Worm (Caenorhabditis elegans) whole organism, midembryonic: ENCODE measurements around the gene dat-1.

Source experiments
- T22C8.4 ChIP-seq: fragments of 200-800 bp; sonication (Bioruptor generic); IDR thresholded peaks from 2 replicates; pipeline ENCODE4 v1.3.6; 2022; ENCODE audit warnings: missing genetic modification characterization, missing compliant biosample characterization
- cog-1 ChIP-seq: sonication (generic microtip); optimal IDR thresholded peaks from 2 replicates; lab custom pipeline; 2016; ENCODE audit warnings: missing genetic modification characterization, missing compliant biosample characterization
- flt-1 ChIP-seq: fragments of 200-800 bp; sonication (Bioruptor generic); IDR thresholded peaks from 2 replicates; pipeline ENCODE4 v1.3.6; 2022; ENCODE audit warnings: missing genetic modification characterization, missing compliant biosample characterization
- med-1 ChIP-seq: sonication (generic microtip); optimal IDR thresholded peaks from 2 replicates; lab custom pipeline; 2017; ENCODE audit warnings: missing genetic modification characterization, mild to moderate bottlenecking, missing compliant biosample characterization, antibody characterized with exemption, missing genetic modification reagents; ENCODE audit not compliant: insufficient read depth
- ref-1 ChIP-seq: fragments of 200-800 bp; sonication (Bioruptor generic); conservative IDR thresholded peaks from 2 replicates; pipeline ENCODE4 v1.3.6; 2022; ENCODE audit warnings: missing genetic modification reagents, missing genetic modification characterization, missing compliant biosample characterization
- tab-1 ChIP-seq: fragments of 200-800 bp; sonication (Bioruptor generic); IDR thresholded peaks from 2 replicates; pipeline ENCODE4 v1.3.6; 2022; ENCODE audit warnings: missing genetic modification characterization, missing compliant biosample characterization
- ztf-23 ChIP-seq: fragments of 200-800 bp; sonication (Bioruptor generic); IDR thresholded peaks from 2 replicates; pipeline ENCODE4 v1.3.6; 2022; ENCODE audit warnings: missing genetic modification reagents, missing genetic modification characterization, missing compliant biosample characterization

DNA sequence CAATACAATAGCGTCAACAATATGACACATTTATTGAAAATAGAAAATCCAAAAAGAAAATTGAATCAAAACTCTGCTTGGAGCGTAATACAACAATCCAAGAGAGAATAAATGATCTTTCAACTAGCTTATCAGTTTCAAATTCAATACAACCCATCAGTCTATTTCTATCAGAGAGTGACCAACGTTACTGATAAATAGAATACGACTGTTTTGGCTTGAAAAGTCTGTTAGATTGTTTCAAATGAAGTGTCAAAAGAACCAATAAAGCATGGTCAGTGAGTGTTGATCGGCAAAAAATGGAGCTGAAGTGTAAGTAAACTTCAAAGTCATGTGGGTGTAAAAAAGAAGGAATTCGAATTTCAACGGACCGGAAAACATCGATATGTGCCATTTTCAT lies 5.1 kb upstream of the dat-1 start:
- TF ChIP-seq med-1 (no peak), flt-1 (GFP tag; lab: Robert Waterston, UW) (no peak), ref-1 (GFP tag; lab: Robert Waterston, UW) (no peak), T22C8.4 (GFP tag; lab: Robert Waterston, UW) (no peak), tab-1 (GFP tag; lab: Robert Waterston, UW) (no peak), ztf-23 (GFP tag; lab: Robert Waterston, UW) (no peak), cog-1 (no peak)
